Fruit fly (Drosophila melanogaster) ovary, adult (tissue): ENCODE data around the gene Ugt49B2.

ENCODE experiments used
- CG17801 ChIP-seq: fragments of 200-800 bp; optimal IDR thresholded peaks from 2 replicates; lab custom pipeline; 2019; ENCODE audit warnings: missing biosample characterization, mild to moderate bottlenecking, missing genetic modification characterization, moderate library complexity; ENCODE audit not compliant: partially characterized antibody

Ugt49B2 gene

dm6 chr3R:21368444-21368843, 31.1 kb downstream of the Ugt49B2 start:
- TF ChIP-seq CG17801 (GFP tag; lab: Kevin White, UChicago): no peak

dm6 chr3R:21365262-21365661, 34.3 kb downstream of the Ugt49B2 start:
- TF ChIP-seq CG17801 (GFP tag; lab: Kevin White, UChicago): peak; percentile 93

- no peak for TF ChIP-seq CG17801 (GFP tag; lab: Kevin White, UChicago)
Measured at dm6 chr3R:21360192-21360535, 39.4 kb downstream of the Ugt49B2 start.

- no peak for TF ChIP-seq CG17801 (GFP tag; lab: Kevin White, UChicago)
Measured at dm6 chr3R:21359375-21360191, 40.0 kb downstream of the Ugt49B2 start.

- TF ChIP-seq CG17801 (GFP tag; lab: Kevin White, UChicago): no peak
Measured at dm6 chr3R:21349870-21350314, 49.6 kb downstream of the Ugt49B2 start.

- no peak for TF ChIP-seq CG17801 (GFP tag; lab: Kevin White, UChicago)
Measured at dm6 chr3R:21349039-21349781, 50.3 kb downstream of the Ugt49B2 start, which contains the start of gene aus. TSS of gene aus (minus strand) at chr3R:21349601.

- TF ChIP-seq CG17801 (GFP tag; lab: Kevin White, UChicago): no peak
Measured at dm6 chr3R:21348367-21349038, 51.0 kb downstream of the Ugt49B2 start.

dm6 chr3R:21347815-21348186, 51.7 kb downstream of the Ugt49B2 start:
- no peak for TF ChIP-seq CG17801 (GFP tag; lab: Kevin White, UChicago)
